Fruit fly (Drosophila melanogaster) whole organism, prepupa: ENCODE results near the gene Pisd.

Experiments
- Blimp-1 ChIP-seq: fragments of 200-800 bp; sonication (Bioruptor generic); optimal IDR thresholded peaks from 3 replicates; lab custom pipeline; 2017; ENCODE audit warnings: missing biosample characterization, missing genetic modification characterization, mild to moderate bottlenecking, moderate library complexity, missing genetic modification reagents
- Ets96B ChIP-seq: fragments of 200-800 bp; optimal IDR thresholded peaks from 2 replicates; lab custom pipeline; 2019; ENCODE audit warnings: missing biosample characterization, mild to moderate bottlenecking, missing genetic modification characterization, moderate library complexity
- Hr4 ChIP-seq: fragments of 200-800 bp; sonication (Bioruptor generic); optimal IDR thresholded peaks from 3 replicates; lab custom pipeline; 2016; ENCODE audit warnings: missing biosample characterization, missing genetic modification characterization
- Lpt ChIP-seq: fragments of 200-800 bp; sonication (Bioruptor generic); optimal IDR thresholded peaks from 3 replicates; lab custom pipeline; 2016; ENCODE audit warnings: missing biosample characterization, missing genetic modification characterization
- Smox ChIP-seq: fragments of 200-800 bp; sonication (Bioruptor generic); optimal IDR thresholded peaks from 3 replicates; lab custom pipeline; 2016; ENCODE audit warnings: missing biosample characterization, missing genetic modification characterization
- Sox15 ChIP-seq: fragments of 200-800 bp; sonication (Bioruptor generic); optimal IDR thresholded peaks from 3 replicates; lab custom pipeline; 2016; ENCODE audit warnings: missing biosample characterization, missing genetic modification characterization
- acj6 ChIP-seq: fragments of 200-800 bp; sonication (Bioruptor generic); optimal IDR thresholded peaks from 3 replicates; lab custom pipeline; 2016; ENCODE audit warnings: missing biosample characterization, missing genetic modification characterization
- dac ChIP-seq: fragments of 200-800 bp; sonication (Bioruptor generic); optimal IDR thresholded peaks from 2 replicates; lab custom pipeline; 2017; ENCODE audit warnings: missing biosample characterization, mild to moderate bottlenecking, missing genetic modification characterization
- fd59A ChIP-seq: fragments of 200-800 bp; sonication (Bioruptor generic); optimal IDR thresholded peaks from 2 replicates; lab custom pipeline; 2017; ENCODE audit warnings: missing biosample characterization, mild to moderate bottlenecking, missing genetic modification characterization, missing genetic modification reagents
- fd85E ChIP-seq: fragments of 200-800 bp; sonication (Bioruptor generic); optimal IDR thresholded peaks from 3 replicates; lab custom pipeline; 2016; ENCODE audit warnings: missing biosample characterization, missing genetic modification characterization

DNA sequence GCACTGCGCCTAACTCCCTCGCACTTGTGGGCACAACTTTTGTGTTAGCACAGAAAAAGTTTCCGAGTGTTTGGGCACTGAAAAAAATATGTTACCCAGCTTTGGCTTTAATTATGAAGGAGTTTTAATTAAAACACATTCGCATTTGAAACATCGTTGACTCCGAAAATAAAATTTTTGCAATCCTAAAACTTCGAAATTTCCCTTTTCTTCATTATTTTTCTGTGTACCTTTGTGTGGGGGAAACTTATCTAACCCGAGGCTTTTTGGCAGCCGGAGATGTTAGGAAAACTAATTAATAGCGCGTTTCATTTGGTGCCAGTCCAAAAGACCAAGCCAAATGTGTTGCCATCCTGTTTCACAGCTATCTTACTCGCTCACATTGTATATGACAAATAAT, 41.1 kb downstream of the Pisd start:
- TF ChIP-seq fd85E (GFP tag; lab: Kevin White, UChicago) (no peak), Ets96B (tag; lab: Kevin White, UChicago) (no peak), Smox (GFP tag; lab: Kevin White, UChicago) (no peak), fd59A (GFP tag; lab: Kevin White, UChicago) (no peak), Blimp-1 (GFP tag; lab: Kevin White, UChicago) (no peak), Lpt (no peak), Sox15 (GFP tag; lab: Kevin White, UChicago) (no peak), acj6 (GFP tag; lab: Kevin White, UChicago) (no peak), Hr4 (GFP tag; lab: Kevin White, UChicago) (no peak), dac (no peak)
